Worm (Caenorhabditis elegans) whole organism, L2 larva: ENCODE data around the gene far-3.

Source experiments
- aly-2 ChIP-seq: fragments of 150-350 bp; optimal IDR thresholded peaks from 2 replicates; lab custom pipeline; 2014; ENCODE audit warnings: missing biosample characterization, missing genetic modification characterization
- ama-1 ChIP-seq: fragments of 150-350 bp; optimal IDR thresholded peaks from 2 replicates; lab custom pipeline; 2018; ENCODE audit warnings: inconsistent platforms
- ceh-16 ChIP-seq: fragments of 150-350 bp; optimal IDR thresholded peaks from 2 replicates; lab custom pipeline; 2014; ENCODE audit warnings: missing biosample characterization, missing genetic modification characterization
- ceh-82 ChIP-seq: fragments of 150-350 bp; optimal IDR thresholded peaks from 2 replicates; lab custom pipeline; 2014; ENCODE audit warnings: missing biosample characterization, missing genetic modification characterization
- lin-11 ChIP-seq: fragments of 150-350 bp; sonication (generic microtip); optimal IDR thresholded peaks from 2 replicates; lab custom pipeline; 2014; ENCODE audit warnings: missing biosample characterization, missing genetic modification characterization, inconsistent platforms, mixed read lengths
- nhr-12 ChIP-seq: fragments of 150-350 bp; optimal IDR thresholded peaks from 2 replicates; lab custom pipeline; 2014; ENCODE audit warnings: missing biosample characterization, missing genetic modification characterization
- nhr-25 ChIP-seq: fragments of 150-350 bp; sonication (generic microtip); optimal IDR thresholded peaks from 3 replicates; lab custom pipeline; 2014; ENCODE audit warnings: missing biosample characterization, missing genetic modification characterization
- nhr-6 ChIP-seq: fragments of 150-350 bp; optimal IDR thresholded peaks from 2 replicates; lab custom pipeline; 2014; ENCODE audit warnings: missing biosample characterization, missing genetic modification characterization
- snpc-4 ChIP-seq: fragments of 150-350 bp; optimal IDR thresholded peaks from 2 replicates; lab custom pipeline; 2014; ENCODE audit warnings: missing biosample characterization, missing genetic modification characterization
- unc-39 ChIP-seq: fragments of 150-350 bp; optimal IDR thresholded peaks from 2 replicates; lab custom pipeline; 2014; ENCODE audit warnings: missing biosample characterization, missing genetic modification characterization
- ztf-1 ChIP-seq: fragments of 200-800 bp; sonication (Bioruptor generic); conservative IDR thresholded peaks from 2 replicates; pipeline ENCODE4 v1.3.6; 2022; ENCODE audit warnings: missing genetic modification characterization, missing compliant biosample characterization
- ztf-4 ChIP-seq: fragments of 150-350 bp; optimal IDR thresholded peaks from 2 replicates; lab custom pipeline; 2014; ENCODE audit warnings: missing biosample characterization, missing genetic modification characterization

DNA sequence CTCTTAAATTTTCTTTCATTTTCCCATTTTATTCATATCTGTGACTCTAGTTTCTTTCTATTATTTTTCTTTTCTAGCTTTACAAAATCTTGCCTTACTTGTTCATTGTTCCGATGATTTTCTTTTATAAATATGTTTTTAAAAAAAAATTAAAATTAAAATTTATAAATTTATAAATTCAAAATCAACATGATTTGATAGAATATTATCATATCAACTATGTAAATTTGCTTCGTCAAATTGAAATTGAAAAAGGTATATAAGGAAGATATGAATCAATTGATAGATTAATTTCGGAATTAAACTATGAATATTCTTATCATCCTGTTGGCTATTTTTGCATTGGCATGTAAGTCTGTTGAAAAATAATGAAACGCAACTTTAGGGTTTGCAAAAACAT is 35.9 kb upstream of the far-3 start, which contains the start of gene W07G4.1:
- TF ChIP-seq ama-1 (lab: Kevin White, UChicago) = no peak
- TF ChIP-seq ceh-82 = no peak
- TF ChIP-seq ceh-16 = no peak
- no peak for TF ChIP-seq lin-11 (tag; lab: Kevin White, UChicago)
- TF ChIP-seq snpc-4 (tag; lab: Kevin White, UChicago) = no peak
- TF ChIP-seq nhr-12 (tag; lab: Kevin White, UChicago) = no peak
- no peak for TF ChIP-seq ztf-1 (GFP tag; lab: Robert Waterston, UW)
- TF ChIP-seq nhr-25 = no peak
- TF ChIP-seq aly-2 (tag; lab: Kevin White, UChicago) = no peak
- TF ChIP-seq ztf-4 (tag; lab: Kevin White, UChicago) = no peak
- no peak for TF ChIP-seq nhr-6 (tag; lab: Kevin White, UChicago)
- no peak for TF ChIP-seq unc-39 (tag; lab: Kevin White, UChicago)
